Worm (Caenorhabditis elegans) whole organism, L4 larva: Measurements from ENCODE around the gene C16C8.19.

Experiments
- ZK337.2 ChIP-seq: fragments of 200-800 bp; sonication (Bioruptor generic); IDR thresholded peaks from 2 replicates; pipeline ENCODE4 v1.3.6; 2022; ENCODE audit warnings: missing genetic modification reagents, missing genetic modification characterization, missing compliant biosample characterization
- arid-1 ChIP-seq: fragments of 200-800 bp; sonication (Bioruptor generic); conservative IDR thresholded peaks from 2 replicates; pipeline ENCODE4 v1.3.6; 2022; ENCODE audit warnings: missing genetic modification reagents, missing genetic modification characterization, missing compliant biosample characterization
- ceh-44 ChIP-seq: fragments of 200-800 bp; sonication (Bioruptor generic); IDR thresholded peaks from 2 replicates; pipeline ENCODE4 v1.3.6; 2022; ENCODE audit warnings: missing genetic modification reagents, missing genetic modification characterization, missing compliant biosample characterization
- daf-12 ChIP-seq: fragments of 150-350 bp; optimal IDR thresholded peaks from 2 replicates; lab custom pipeline; 2014; ENCODE audit warnings: missing biosample characterization, missing genetic modification reagents, missing genetic modification characterization
- lin-39 ChIP-seq: fragments of 150-350 bp; optimal IDR thresholded peaks from 2 replicates; lab custom pipeline; 2014; ENCODE audit warnings: missing biosample characterization, missing genetic modification reagents, missing genetic modification characterization
- nhr-111 ChIP-seq: fragments of 200-800 bp; sonication (Bioruptor generic); optimal IDR thresholded peaks from 2 replicates; lab custom pipeline; 2018; ENCODE audit warnings: mild to moderate bottlenecking, missing genetic modification characterization, missing compliant biosample characterization
- nhr-28 ChIP-seq: fragments of 150-350 bp; optimal IDR thresholded peaks from 2 replicates; lab custom pipeline; 2014; ENCODE audit warnings: missing biosample characterization, missing genetic modification characterization
- nhr-76 ChIP-seq: fragments of 150-350 bp; optimal IDR thresholded peaks from 2 replicates; lab custom pipeline; 2014; ENCODE audit warnings: missing biosample characterization, missing genetic modification characterization
- pqm-1 ChIP-seq: sonication (generic microtip); optimal IDR thresholded peaks from 2 replicates; lab custom pipeline; 2017; ENCODE audit warnings: missing biosample characterization, missing genetic modification characterization
- rbr-2 ChIP-seq: sonication (generic microtip); optimal IDR thresholded peaks from 2 replicates; lab custom pipeline; 2016; ENCODE audit warnings: missing genotype, missing genetic modification characterization, missing compliant biosample characterization
- sdz-12 ChIP-seq: fragments of 200-800 bp; sonication (Bioruptor generic); optimal IDR thresholded peaks from 2 replicates; lab custom pipeline; 2018; ENCODE audit warnings: mild to moderate bottlenecking, missing genetic modification characterization, missing compliant biosample characterization
- snpc-4 ChIP-seq: fragments of 150-350 bp; optimal IDR thresholded peaks from 2 replicates; lab custom pipeline; 2014; ENCODE audit warnings: missing biosample characterization, missing genetic modification characterization
- unc-39 ChIP-seq: sonication (generic microtip); optimal IDR thresholded peaks from 2 replicates; lab custom pipeline; 2017; ENCODE audit warnings: missing biosample characterization, missing genetic modification characterization
- ztf-11 ChIP-seq: fragments of 150-350 bp; optimal IDR thresholded peaks from 2 replicates; lab custom pipeline; 2014; ENCODE audit warnings: missing biosample characterization, missing genetic modification characterization

DNA sequence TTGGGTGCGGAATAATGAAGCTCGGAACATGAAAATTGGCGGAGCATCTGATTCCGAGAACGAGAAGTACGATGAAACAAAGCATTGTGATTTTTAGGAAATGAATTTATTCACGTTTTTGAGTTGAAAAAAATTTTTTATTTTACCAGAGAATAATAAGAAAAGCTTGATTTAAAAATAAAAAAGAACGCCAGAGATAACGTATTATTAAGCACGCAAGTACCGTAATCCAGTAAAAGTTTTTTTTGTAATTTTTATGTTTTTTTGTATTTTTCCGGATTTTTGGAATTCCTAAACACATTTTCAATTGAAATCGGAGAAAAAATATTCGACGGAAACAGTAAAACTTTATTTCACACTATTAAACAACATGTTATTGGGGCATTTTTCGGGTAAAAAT lies 15.1 kb upstream of the C16C8.19 start, which contains the start of gene C16C8.22:
- TF ChIP-seq rbr-2 (no peak), nhr-28 (no peak), sdz-12 (GFP tag; lab: Kevin White, UChicago) (no peak), unc-39 (tag; lab: Kevin White, UChicago) (no peak), ZK337.2 (GFP tag; lab: Robert Waterston, UW) (no peak), daf-12 (no peak), arid-1 (GFP tag; lab: Robert Waterston, UW) (no peak), pqm-1 (tag; lab: Kevin White, UChicago) (no peak), lin-39 (tag; lab: Kevin White, UChicago) (no peak), nhr-111 (no peak), snpc-4 (tag; lab: Kevin White, UChicago) (no peak), ztf-11 (tag; lab: Kevin White, UChicago) (no peak), ceh-44 (no peak), nhr-76 (no peak)
